Worm (Caenorhabditis elegans): ENCODE data around the gene mbl-1.

mbl-1 gene

DNA sequence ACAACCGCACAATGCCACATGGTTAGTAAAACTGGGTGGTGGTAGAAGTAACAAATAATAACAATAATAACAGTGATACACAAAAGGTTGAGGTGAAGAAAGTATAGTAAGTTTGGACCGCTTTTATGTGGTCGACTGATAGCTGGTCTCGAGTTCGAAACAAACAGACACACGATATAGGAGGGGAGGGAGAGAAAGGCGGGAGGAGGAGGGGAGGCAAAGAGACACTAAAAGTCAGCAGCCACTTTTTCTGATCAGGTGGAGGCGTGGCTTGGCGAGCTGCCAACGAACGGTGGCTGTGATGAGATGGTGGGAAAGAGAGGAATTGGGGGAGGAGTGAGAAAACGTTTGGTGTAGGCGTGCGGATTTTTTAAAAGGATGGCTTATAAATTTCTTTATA lies 79.9 kb downstream of the mbl-1 start:
- TF ChIP-seq madf-8 (GFP tag; conservative IDR thresholded peaks at IDR 0.05) (no peak), tbp1 (GFP tag; optimal IDR thresholded peaks at IDR 0.05) (no peak), rcor-1 (GFP tag; IDR thresholded peaks at IDR 0.05) (no peak), F22D6.2 (tag; optimal IDR thresholded peaks at IDR 0.05) (no peak), tlf-1 (GFP tag; optimal IDR thresholded peaks at IDR 0.05) (no peak), F37B4.10 (GFP tag; IDR thresholded peaks at IDR 0.05) (no peak), madf-3 (GFP tag; IDR thresholded peaks at IDR 0.05) (no peak), lin-54 (GFP tag; optimal IDR thresholded peaks at IDR 0.05) (no peak), nhr-120 (GFP tag; IDR thresholded peaks at IDR 0.05) (no peak), F10E7.11 (tag; optimal IDR thresholded peaks at IDR 0.05) (no peak), snpc-1.3 (tag; optimal IDR thresholded peaks at IDR 0.05; ENCODE audit: insufficient read depth) (no peak), F57A8.1 (GFP tag; optimal IDR thresholded peaks at IDR 0.05) (no peak), nhr-80 (tag; optimal IDR thresholded peaks at IDR 0.05) (no peak), chd-7 (tag; optimal IDR thresholded peaks at IDR 0.05) (peak; percentile 45), F55B11.4 (tag; optimal IDR thresholded peaks at IDR 0.05; ENCODE audit: borderline replicate concordance, insufficient read depth) (no peak), ZK185.1 (tag; optimal IDR thresholded peaks at IDR 0.05; ENCODE audit: poor library complexity, severe bottlenecking) (no peak), nhr-27 (tag; optimal IDR thresholded peaks at IDR 0.05) (no peak), dpff-1 (tag; optimal IDR thresholded peaks at IDR 0.05) (no peak), atf-7 (tag; optimal IDR thresholded peaks at IDR 0.05) (no peak), gei-17 (GFP tag; optimal IDR thresholded peaks at IDR 0.05) (no peak), attf-3 (GFP tag; conservative IDR thresholded peaks at IDR 0.05) (no peak), mcd-1 (GFP tag; IDR thresholded peaks at IDR 0.05) (no peak), F49E8.2 (tag; optimal IDR thresholded peaks at IDR 0.05; ENCODE audit: insufficient read depth) (no peak), zfh-2 (GFP tag; conservative IDR thresholded peaks at IDR 0.05) (peak; percentile 87), madf-6 (GFP tag; IDR thresholded peaks at IDR 0.05) (no peak), ceh-91 (GFP tag; IDR thresholded peaks at IDR 0.05) (no peak), sdz-38 (tag; optimal IDR thresholded peaks at IDR 0.05) (no peak), ceh-79 (tag; optimal IDR thresholded peaks at IDR 0.05) (no peak), ceh-27 (GFP tag; optimal IDR thresholded peaks at IDR 0.05) (peak; percentile 10), K11D2.4 (GFP tag; IDR thresholded peaks at IDR 0.05) (no peak), F57C9.4 (tag; optimal IDR thresholded peaks at IDR 0.05) (no peak), F39B2.1 (GFP tag; IDR thresholded peaks at IDR 0.05) (no peak), B0336.3 (GFP tag; IDR thresholded peaks at IDR 0.05) (no peak), ztf-25 (GFP tag; IDR thresholded peaks at IDR 0.05) (no peak), somi-1 (GFP tag; optimal IDR thresholded peaks at IDR 0.05) (peak; percentile 2), ama-1 (optimal IDR thresholded peaks at IDR 0.05) (peak; percentile 40), ama-1 (GFP tag; optimal IDR thresholded peaks at IDR 0.05) (no peak), C06A6.2 (GFP tag; conservative IDR thresholded peaks at IDR 0.05) (no peak), rpc-1 (optimal IDR thresholded peaks at IDR 0.05) (no peak), rpc-1 (tag; optimal IDR thresholded peaks at IDR 0.05) (no peak), K12H6.12 (tag; optimal IDR thresholded peaks at IDR 0.05) (no peak), ztf-6 (GFP tag; IDR thresholded peaks at IDR 0.05) (no peak), lir-1 (GFP tag; conservative IDR thresholded peaks at IDR 0.05) (no peak), aptf-3 (GFP tag; IDR thresholded peaks at IDR 0.05) (no peak), D2030.7 (GFP tag; IDR thresholded peaks at IDR 0.05) (no peak), hlh-12 (tag; optimal IDR thresholded peaks at IDR 0.05) (no peak), ccch-3 (GFP tag; optimal IDR thresholded peaks at IDR 0.05) (no peak), ekl-4 (GFP tag; IDR thresholded peaks at IDR 0.05) (no peak), mes-4 (tag; optimal IDR thresholded peaks at IDR 0.05) (no peak), Y53F4B.3 (GFP tag; IDR thresholded peaks at IDR 0.05) (no peak), ztf-28 (GFP tag; IDR thresholded peaks at IDR 0.05) (no peak)

Data from whole organism, young adult.